Fruit fly (Drosophila melanogaster) whole organism, embryonic: ENCODE data around the gene CG44088.
A peak's percentile ranks its signal among the peaks of the same experiment; 100 is the strongest.

Source experiments
- CG10267 ChIP-seq: fragments of 200-800 bp; sonication (Bioruptor generic); optimal IDR thresholded peaks from 2 replicates; lab custom pipeline; 2018; ENCODE audit warnings: missing biosample characterization, mild to moderate bottlenecking, missing genetic modification characterization, moderate library complexity
- CG10959 ChIP-seq: fragments of 200-800 bp; sonication (Bioruptor generic); IDR thresholded peaks from 2 replicates; pipeline ENCODE4 v1.3.6; 2022; ENCODE audit warnings: missing biosample characterization, missing genetic modification characterization
- CG11456 ChIP-seq: fragments of 200-800 bp; sonication (Bioruptor generic); IDR thresholded peaks from 3 replicates; pipeline ENCODE4 v1.3.6; 2022; ENCODE audit warnings: missing biosample characterization, missing genetic modification characterization
- CG11696 ChIP-seq: fragments of 200-800 bp; sonication (Bioruptor generic); IDR thresholded peaks from 2 replicates; pipeline ENCODE4 v1.3.6; 2022; ENCODE audit warnings: missing biosample characterization, missing genetic modification characterization
- CG11723 ChIP-seq: fragments of 200-800 bp; sonication (Bioruptor generic); optimal IDR thresholded peaks from 2 replicates; lab custom pipeline; 2017; ENCODE audit warnings: missing biosample characterization, mild to moderate bottlenecking, missing genetic modification characterization
- CG12155 ChIP-seq: fragments of 200-800 bp; sonication (Bioruptor generic); optimal IDR thresholded peaks from 3 replicates; lab custom pipeline; 2016; ENCODE audit warnings: missing biosample characterization, missing genetic modification characterization
- CG12391 ChIP-seq: fragments of 200-800 bp; sonication (Bioruptor generic); optimal IDR thresholded peaks from 3 replicates; lab custom pipeline; 2018; ENCODE audit warnings: missing biosample characterization, mild to moderate bottlenecking, missing genetic modification characterization, moderate library complexity
- CG17568 ChIP-seq: fragments of 200-800 bp; sonication (Bioruptor generic); optimal IDR thresholded peaks from 2 replicates; lab custom pipeline; 2018; ENCODE audit warnings: missing biosample characterization, mild to moderate bottlenecking, missing genetic modification characterization, moderate library complexity
- CG17829 ChIP-seq: fragments of 200-800 bp; optimal IDR thresholded peaks from 2 replicates; lab custom pipeline; 2019; ENCODE audit warnings: missing biosample characterization, mild to moderate bottlenecking, missing genetic modification characterization, moderate library complexity
- CG30020 ChIP-seq: fragments of 200-800 bp; optimal IDR thresholded peaks from 2 replicates; lab custom pipeline; 2019; ENCODE audit warnings: missing biosample characterization, mild to moderate bottlenecking, missing genetic modification characterization, moderate library complexity
- CG31365 ChIP-seq: fragments of 200-800 bp; sonication (Bioruptor generic); optimal IDR thresholded peaks from 2 replicates; lab custom pipeline; 2018; ENCODE audit warnings: missing biosample characterization, mild to moderate bottlenecking, missing genetic modification characterization
- CG6654 ChIP-seq: fragments of 200-800 bp; sonication (Bioruptor generic); optimal IDR thresholded peaks from 2 replicates; lab custom pipeline; 2017; ENCODE audit warnings: missing biosample characterization, mild to moderate bottlenecking, missing genetic modification characterization
- CG7839 ChIP-seq: fragments of 200-800 bp; sonication (Bioruptor generic); optimal IDR thresholded peaks from 3 replicates; lab custom pipeline; 2018; ENCODE audit warnings: missing biosample characterization, mild to moderate bottlenecking, missing genetic modification characterization, moderate library complexity
- CG9797 ChIP-seq: fragments of 200-800 bp; sonication (Bioruptor generic); optimal IDR thresholded peaks from 3 replicates; lab custom pipeline; 2018; ENCODE audit warnings: missing biosample characterization, mild to moderate bottlenecking, missing genetic modification characterization
- CG9876 ChIP-seq: fragments of 200-800 bp; sonication (Bioruptor generic); optimal IDR thresholded peaks from 2 replicates; lab custom pipeline; 2016; ENCODE audit warnings: missing biosample characterization, missing genetic modification characterization
- CrebB ChIP-seq: fragments of 200-800 bp; sonication (Bioruptor generic); optimal IDR thresholded peaks from 3 replicates; lab custom pipeline; 2018; ENCODE audit warnings: missing biosample characterization, mild to moderate bottlenecking, missing genetic modification characterization
- Dll ChIP-seq: fragments of 200-800 bp; sonication (Bioruptor generic); IDR thresholded peaks from 4 replicates; pipeline ENCODE4 v1.3.6; 2022; ENCODE audit warnings: missing biosample characterization, missing genetic modification characterization; ENCODE audit not compliant: partially characterized antibody
- Doc2 ChIP-seq: fragments of 200-800 bp; sonication (Bioruptor generic); IDR thresholded peaks from 2 replicates; pipeline ENCODE4 v1.3.6; 2022; ENCODE audit warnings: missing biosample characterization, missing genetic modification characterization
- Dp ChIP-seq: fragments of 200-800 bp; sonication (Bioruptor generic); optimal IDR thresholded peaks from 2 replicates; lab custom pipeline; 2018; ENCODE audit warnings: missing biosample characterization, mild to moderate bottlenecking, missing genetic modification characterization, moderate library complexity
- Fer3 ChIP-seq: fragments of 200-800 bp; sonication (Bioruptor generic); optimal IDR thresholded peaks from 2 replicates; lab custom pipeline; 2018; ENCODE audit warnings: missing biosample characterization, mild to moderate bottlenecking, missing genetic modification characterization, moderate library complexity
- HLH4C ChIP-seq: fragments of 200-800 bp; sonication (Bioruptor generic); IDR thresholded peaks from 3 replicates; pipeline ENCODE4 v1.3.6; 2022; ENCODE audit warnings: missing biosample characterization, missing genetic modification characterization; ENCODE audit not compliant: partially characterized antibody
- HLHmδ ChIP-seq: fragments of 200-800 bp; sonication (Bioruptor generic); optimal IDR thresholded peaks from 2 replicates; lab custom pipeline; 2018; ENCODE audit warnings: missing biosample characterization, mild to moderate bottlenecking, missing genetic modification characterization, moderate library complexity
- Med ChIP-seq: fragments of 200-800 bp; sonication (Bioruptor generic); peaks from one replicate; lab custom pipeline; 2016; ENCODE audit warnings: missing biosample characterization, missing genetic modification characterization, mild to moderate bottlenecking, inconsistent platforms, moderate library complexity
- Mrtf ChIP-seq: fragments of 200-800 bp; sonication (Bioruptor generic); IDR thresholded peaks from 3 replicates; pipeline ENCODE4 v1.3.6; 2022; ENCODE audit warnings: missing biosample characterization, missing genetic modification characterization
- Six4 ChIP-seq: fragments of 200-800 bp; sonication (Bioruptor generic); optimal IDR thresholded peaks from 2 replicates; lab custom pipeline; 2016; ENCODE audit warnings: missing biosample characterization, missing genetic modification characterization
- Ssrp ChIP-seq: fragments of 200-800 bp; sonication (Bioruptor generic); optimal IDR thresholded peaks from 2 replicates; lab custom pipeline; 2018; ENCODE audit warnings: missing biosample characterization, mild to moderate bottlenecking, missing genetic modification characterization, moderate library complexity
- Trl ChIP-seq, 3 experiments: fragments of >200 bp in 2 of 3; fragments of 200-800 bp in 1 of 3; sonication (Bioruptor generic) in 1 of 3; optimal IDR thresholded peaks; 2 replicates in 1 of 3; 3 replicates in 2 of 3; lab custom pipeline; 2016 to 2017; ENCODE audit warnings: missing biosample characterization in 1 of 3, missing genetic modification characterization in 1 of 3
- bbx ChIP-seq: fragments of 200-800 bp; sonication (Bioruptor generic); IDR thresholded peaks from 2 replicates; pipeline ENCODE4 v1.3.6; 2022; ENCODE audit warnings: missing biosample characterization, missing genetic modification characterization; ENCODE audit not compliant: partially characterized antibody
- br ChIP-seq: fragments of >200 bp; optimal IDR thresholded peaks from 2 replicates; lab custom pipeline; 2017
- danr ChIP-seq: fragments of 200-800 bp; sonication (Bioruptor generic); IDR thresholded peaks from 2 replicates; pipeline ENCODE4 v1.3.6; 2022; ENCODE audit warnings: missing biosample characterization, missing genetic modification characterization
- dmrt99B ChIP-seq: fragments of 200-800 bp; sonication (Bioruptor generic); optimal IDR thresholded peaks from 2 replicates; lab custom pipeline; 2018; ENCODE audit warnings: missing biosample characterization, mild to moderate bottlenecking, missing genetic modification characterization, moderate library complexity
- dysf ChIP-seq: fragments of 200-800 bp; sonication (Bioruptor generic); IDR thresholded peaks from 3 replicates; pipeline ENCODE4 v1.3.6; 2022; ENCODE audit warnings: missing biosample characterization, missing genetic modification characterization
- eve ChIP-seq, 2 experiments: fragments of >200 bp; optimal IDR thresholded peaks; 2 replicates each; lab custom pipeline; 2017; ENCODE audit warnings: missing biosample characterization in 2 of 2, missing genetic modification characterization in 2 of 2
- fru ChIP-seq: fragments of >200 bp; optimal IDR thresholded peaks from 2 replicates; lab custom pipeline; 2017
- ftz-f1 ChIP-seq: fragments of 200-800 bp; sonication (Bioruptor generic); optimal IDR thresholded peaks from 2 replicates; lab custom pipeline; 2016; ENCODE audit warnings: missing biosample characterization, missing genetic modification characterization
- inv ChIP-seq: fragments of 200-800 bp; sonication (Bioruptor generic); IDR thresholded peaks from 2 replicates; pipeline ENCODE4 v1.3.6; 2022; ENCODE audit warnings: missing biosample characterization, missing genetic modification characterization; ENCODE audit not compliant: partially characterized antibody
- kah ChIP-seq: fragments of 200-800 bp; sonication (Bioruptor generic); optimal IDR thresholded peaks from 2 replicates; lab custom pipeline; 2018; ENCODE audit warnings: missing biosample characterization, mild to moderate bottlenecking, missing genetic modification characterization
- ken ChIP-seq: fragments of 200-800 bp; sonication (Bioruptor generic); IDR thresholded peaks from 3 replicates; pipeline ENCODE4 v1.3.6; 2022; ENCODE audit warnings: missing biosample characterization, missing genetic modification characterization
- lab ChIP-seq: fragments of 200-800 bp; sonication (Bioruptor generic); optimal IDR thresholded peaks from 3 replicates; lab custom pipeline; 2017; ENCODE audit warnings: missing biosample characterization, missing genetic modification characterization, mild to moderate bottlenecking, moderate library complexity, missing genetic modification reagents
- lmd ChIP-seq: fragments of 200-800 bp; sonication (Bioruptor generic); IDR thresholded peaks from 2 replicates; pipeline ENCODE4 v1.3.6; 2022; ENCODE audit warnings: missing biosample characterization, missing genetic modification characterization
- mirr ChIP-seq: fragments of 200-800 bp; sonication (Bioruptor generic); optimal IDR thresholded peaks from 3 replicates; lab custom pipeline; 2018; ENCODE audit warnings: missing biosample characterization, mild to moderate bottlenecking, missing genetic modification characterization
- nau ChIP-seq: fragments of 200-800 bp; sonication (Bioruptor generic); optimal IDR thresholded peaks from 3 replicates; lab custom pipeline; 2017; ENCODE audit warnings: missing biosample characterization, mild to moderate bottlenecking, missing genetic modification characterization, missing genetic modification reagents
- otp ChIP-seq: fragments of 200-800 bp; sonication (Bioruptor generic); IDR thresholded peaks from 3 replicates; pipeline ENCODE4, ENCODE4 v1.3.6; 2022; ENCODE audit warnings: missing biosample characterization, missing genetic modification characterization
- p53 ChIP-seq: fragments of 200-800 bp; sonication (Bioruptor generic); optimal IDR thresholded peaks from 2 replicates; lab custom pipeline; 2016; ENCODE audit warnings: missing biosample characterization, missing genetic modification characterization
- ranshi ChIP-seq: fragments of 200-800 bp; sonication (Bioruptor generic); IDR thresholded peaks from 2 replicates; pipeline ENCODE4 v1.3.6; 2022; ENCODE audit warnings: missing biosample characterization, missing genetic modification characterization
- slou ChIP-seq: fragments of 200-800 bp; sonication (Bioruptor generic); optimal IDR thresholded peaks from 3 replicates; lab custom pipeline; 2016; ENCODE audit warnings: missing biosample characterization, missing genetic modification characterization
- sr ChIP-seq: fragments of 200-800 bp; sonication (Bioruptor generic); IDR thresholded peaks from 3 replicates; pipeline ENCODE4 v1.3.6; 2022; ENCODE audit warnings: missing biosample characterization, missing genetic modification characterization
- stwl ChIP-seq: fragments of 200-800 bp; sonication (Bioruptor generic); optimal IDR thresholded peaks from 3 replicates; lab custom pipeline; 2018; ENCODE audit warnings: missing biosample characterization, mild to moderate bottlenecking, missing genetic modification characterization, moderate library complexity
- toy ChIP-seq: fragments of 200-800 bp; sonication (Bioruptor generic); IDR thresholded peaks from 2 replicates; pipeline ENCODE4 v1.3.6; 2022; ENCODE audit warnings: missing biosample characterization, missing genetic modification characterization
- wdn ChIP-seq: fragments of 200-800 bp; sonication (Bioruptor generic); IDR thresholded peaks from 2 replicates; pipeline ENCODE4 v1.3.6; 2022; ENCODE audit warnings: missing biosample characterization, missing genetic modification characterization

CG44088 gene

DNA sequence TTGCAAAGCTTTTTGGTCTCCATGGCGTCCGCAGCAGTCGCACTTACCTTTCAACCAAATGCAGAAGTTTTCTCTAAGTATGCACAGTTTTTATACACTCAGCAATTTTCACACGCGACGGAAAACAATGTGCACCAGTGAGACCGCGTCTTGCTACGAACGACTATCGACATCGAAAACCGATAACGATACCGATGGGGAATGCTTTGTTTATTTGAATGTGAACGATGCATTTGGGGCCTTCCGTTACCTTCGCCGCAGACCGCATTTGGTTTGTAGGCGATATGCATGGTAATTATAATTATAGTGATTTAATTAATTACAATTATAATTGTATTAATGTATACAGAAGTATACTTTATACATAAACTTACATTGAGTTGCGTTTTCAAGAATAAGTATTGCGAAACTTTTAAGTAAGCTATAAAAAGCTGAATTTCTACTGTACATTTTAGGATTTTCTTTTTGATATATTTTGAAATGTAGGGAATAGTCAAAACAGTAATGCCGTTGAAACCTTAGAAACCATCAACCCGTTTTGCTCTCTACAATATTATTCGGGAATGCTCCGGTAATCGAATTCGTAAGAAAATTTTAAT is 37.2 kb upstream of the CG44088 start, which contains the start of the genes Hus1-like and ctrip (continued):
- TF ChIP-seq nau (GFP tag; lab: Kevin White, UChicago) (no peak), Mrtf (GFP tag; lab: Robert Waterston, UW) (no peak), lmd (0 out of 2 replicates have a peak, but pooled peaks have one; percentile 12), p53 (no peak), Fer3 (no peak), dysf (GFP tag; lab: Robert Waterston, UW) (peak; percentile 32; the same call in 1 of the 3 replicates), CG17568 (GFP tag; lab: Kevin White, UChicago) (peak; percentile 19), otp (GFP tag; lab: Robert Waterston, UW) (peak; percentile 19; the same call in 1 of the 3 replicates), CG12155 (GFP tag; lab: Kevin White, UChicago) (peak; percentile 62), CG7839 (peak; percentile 3), slou (no peak), toy (GFP tag; lab: Robert Waterston, UW) (no peak), stwl (peak; percentile 53), Med (peak; percentile 86), Dll (GFP tag; lab: Robert Waterston, UW) (peak; percentile 61; the same call in 2 of the 4 replicates), HLH4C (GFP tag; lab: Robert Waterston, UW) (peak; percentile 66), CrebB (tag; lab: Kevin White, UChicago) (peak; percentile 4), danr (GFP tag; lab: Robert Waterston, UW) (no peak), CG10267 (peak; percentile 6), wdn (no peak), Dp (GFP tag; lab: Kevin White, UChicago) (peak; percentile 17), CG11696 (no peak), ken (no peak), bbx (GFP tag; lab: Robert Waterston, UW) (peak; percentile 55; the same call in 1 of the 2 replicates), CG17829 (tag; lab: Kevin White, UChicago) (peak; percentile 3), Doc2 (no peak), Ssrp (no peak), CG9797 (peak; percentile 69), lab (GFP tag; lab: Kevin White, UChicago) (peak; percentile 24), mirr (GFP tag; lab: Kevin White, UChicago) (peak; percentile 17), Six4 (GFP tag; lab: Kevin White, UChicago) (no peak), CG31365 (peak; percentile 15), sr (GFP tag; lab: Robert Waterston, UW) (no peak), CG30020 (tag; lab: Kevin White, UChicago) (peak; percentile 95), br (lab: Kevin White, UChicago) (no peak), ranshi (GFP tag; lab: Robert Waterston, UW) (no peak), inv (GFP tag; lab: Robert Waterston, UW) (peak; percentile 37; the same call in 1 of the 2 replicates), fru (no peak), CG11456 (GFP tag; lab: Robert Waterston, UW) (peak; percentile 34; the same call in 1 of the 3 replicates), CG11723 (GFP tag; lab: Kevin White, UChicago) (peak; percentile 36), kah (GFP tag; lab: Kevin White, UChicago) (no peak), CG12391 (tag; lab: Kevin White, UChicago) (peak; percentile 6), CG9876 (GFP tag; lab: Kevin White, UChicago) (peak; percentile 7), HLHmδ (GFP tag; lab: Kevin White, UChicago) (peak; percentile 8), dmrt99B (tag; lab: Kevin White, UChicago) (peak; percentile 4), ftz-f1 (GFP tag; lab: Kevin White, UChicago) (no peak), CG10959 (GFP tag; lab: Robert Waterston, UW) (no peak), eve (GFP tag; optimal IDR thresholded peaks at IDR 0.05; lab: Kevin White, UChicago) (no peak), Trl (optimal IDR thresholded peaks at IDR 0.05; lab: Kevin White, UChicago) (no peak), Trl (GFP tag; optimal IDR thresholded peaks at IDR 0.05; lab: Kevin White, UChicago) (no peak), CG6654 (GFP tag; lab: Kevin White, UChicago) (no peak)
